Worm (Caenorhabditis elegans): Measurements from ENCODE around the gene C29F3.3.

DNA sequence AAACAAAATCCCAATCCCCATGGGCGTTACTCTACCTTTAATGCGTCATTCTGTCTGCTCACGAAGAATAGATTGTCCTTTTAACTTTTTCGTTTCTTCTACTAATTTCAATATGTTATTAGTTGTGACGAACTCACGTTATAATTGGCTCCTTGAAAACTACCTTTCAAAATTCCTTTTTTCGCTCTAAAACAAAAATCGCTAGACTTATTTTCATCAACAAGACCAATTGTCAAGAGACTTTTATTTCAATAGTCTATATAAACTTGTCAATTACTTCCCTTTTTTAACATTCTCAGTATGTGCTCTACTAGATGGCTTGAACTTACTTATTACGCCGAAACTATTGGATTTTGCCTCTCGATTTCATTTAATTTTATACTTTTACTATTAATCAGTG is 37.5 kb upstream of the C29F3.3 start, which contains the start of gene str-102:
- TF ChIP-seq jun-1 (tag; optimal IDR thresholded peaks at IDR 0.05) (no peak), ztf-4 (tag; optimal IDR thresholded peaks at IDR 0.05) (no peak), nhr-77 (tag; optimal IDR thresholded peaks at IDR 0.05) (no peak), R02D3.7 (tag; optimal IDR thresholded peaks at IDR 0.05) (no peak), ama-1 (optimal IDR thresholded peaks at IDR 0.05) (no peak)

Measured in whole organism, L3 larva.